Worm (Caenorhabditis elegans) whole organism, early embryonic: ENCODE data around the gene rbm-42.

ENCODE experiments used
- B0310.2 ChIP-seq: sonication (generic microtip); optimal IDR thresholded peaks from 2 replicates; lab custom pipeline; 2016; ENCODE audit warnings: mild to moderate bottlenecking, missing genetic modification characterization, missing compliant biosample characterization
- aly-1 ChIP-seq: sonication (generic microtip); optimal IDR thresholded peaks from 2 replicates; lab custom pipeline; 2016; ENCODE audit warnings: missing genetic modification characterization, missing compliant biosample characterization
- ama-1 ChIP-seq: fragments of 150-350 bp; optimal IDR thresholded peaks from 2 replicates; lab custom pipeline; 2014
- flt-1 ChIP-seq: fragments of 200-800 bp; sonication (Bioruptor generic); IDR thresholded peaks from 2 replicates; pipeline ENCODE4 v1.3.6; 2022; ENCODE audit warnings: missing genetic modification characterization, missing compliant biosample characterization
- hmbx-1 ChIP-seq: sonication (generic microtip); optimal IDR thresholded peaks from 2 replicates; lab custom pipeline; 2016; ENCODE audit warnings: mild to moderate bottlenecking, missing genetic modification characterization, missing compliant biosample characterization
- hmg-4 ChIP-seq: fragments of 200-800 bp; sonication (Bioruptor generic); optimal IDR thresholded peaks from 2 replicates; lab custom pipeline; 2018; ENCODE audit warnings: mild to moderate bottlenecking, missing genetic modification characterization, missing compliant biosample characterization
- pes-1 ChIP-seq: fragments of 200-800 bp; sonication (Bioruptor generic); IDR thresholded peaks from 2 replicates; pipeline ENCODE4 v1.3.6; 2022; ENCODE audit warnings: missing genetic modification reagents, missing genetic modification characterization, missing compliant biosample characterization
- scrt-1 ChIP-seq: fragments of 200-800 bp; sonication (Bioruptor generic); IDR thresholded peaks from 2 replicates; pipeline ENCODE4 v1.3.6; 2022; ENCODE audit warnings: missing genetic modification characterization, missing compliant biosample characterization
- sea-1 ChIP-seq: fragments of 200-800 bp; sonication (Bioruptor generic); conservative IDR thresholded peaks from 2 replicates; pipeline ENCODE4 v1.3.6; 2022; ENCODE audit warnings: missing genetic modification characterization, missing compliant biosample characterization
- tbx-11 ChIP-seq: fragments of 200-800 bp; sonication (Bioruptor generic); IDR thresholded peaks from 2 replicates; pipeline ENCODE4 v1.3.6; 2022; ENCODE audit warnings: missing genetic modification characterization, missing compliant biosample characterization
- tra-4 ChIP-seq: sonication (generic microtip); optimal IDR thresholded peaks from 2 replicates; lab custom pipeline; 2017; ENCODE audit warnings: missing genetic modification characterization, missing compliant biosample characterization

DNA sequence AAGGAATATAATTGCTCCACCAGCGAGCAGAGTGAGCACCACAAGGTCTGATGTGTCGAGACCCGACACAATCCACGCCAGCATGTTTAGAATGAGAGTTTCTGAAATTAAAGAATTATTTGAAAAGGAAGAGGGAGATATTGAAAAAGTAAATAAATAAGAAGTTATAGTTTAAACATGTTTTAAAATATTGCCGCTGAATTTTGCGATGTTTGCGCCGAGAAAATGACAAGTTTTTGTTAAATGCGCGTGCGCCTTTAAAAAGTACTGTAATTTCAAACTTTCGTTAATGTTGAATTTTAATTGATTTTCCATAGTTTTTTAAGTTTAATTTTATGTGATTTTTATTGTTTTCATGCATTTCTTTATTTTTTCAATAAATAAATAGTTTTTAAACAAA is 46.5 kb upstream of the rbm-42 start, which contains the start of gene emb-8:
- TF ChIP-seq aly-1 (tag; lab: Kevin White, UChicago) (no peak), flt-1 (GFP tag; lab: Robert Waterston, UW) (no peak), ama-1 (lab: Kevin White, UChicago) (no peak), hmbx-1 (tag; lab: Kevin White, UChicago) (no peak), scrt-1 (GFP tag; lab: Robert Waterston, UW) (no peak), tra-4 (tag; lab: Kevin White, UChicago) (no peak), tbx-11 (no peak), B0310.2 (tag; lab: Kevin White, UChicago) (no peak), pes-1 (GFP tag; lab: Robert Waterston, UW) (no peak), sea-1 (no peak), hmg-4 (GFP tag; lab: Kevin White, UChicago) (no peak)
